Worm (Caenorhabditis elegans) whole organism, L3 larva: ENCODE results near the gene R08D7.4.

Experiments used
- ama-1 ChIP-seq: fragments of 150-350 bp; optimal IDR thresholded peaks from 2 replicates; lab custom pipeline; 2018
- elt-2 ChIP-seq: sonication (generic microtip); optimal IDR thresholded peaks from 2 replicates; lab custom pipeline; 2016; ENCODE audit warnings: missing genetic modification reagents, mild to moderate bottlenecking, missing genetic modification characterization, missing compliant biosample characterization
- lsy-12 ChIP-seq: sonication (generic microtip); optimal IDR thresholded peaks from 2 replicates; lab custom pipeline; 2016; ENCODE audit warnings: mild to moderate bottlenecking, missing genetic modification characterization, missing compliant biosample characterization
- nhr-11 ChIP-seq: fragments of 150-350 bp; optimal IDR thresholded peaks from 2 replicates; lab custom pipeline; 2014; ENCODE audit warnings: missing biosample characterization, missing genetic modification characterization
- nhr-25 ChIP-seq: sonication (generic microtip); optimal IDR thresholded peaks from 2 replicates; lab custom pipeline; 2017; ENCODE audit warnings: missing biosample characterization, missing genetic modification characterization
- nhr-28 ChIP-seq: fragments of 150-350 bp; optimal IDR thresholded peaks from 2 replicates; lab custom pipeline; 2014; ENCODE audit warnings: missing biosample characterization, missing genetic modification characterization
- ztf-4 ChIP-seq: fragments of 150-350 bp; optimal IDR thresholded peaks from 2 replicates; lab custom pipeline; 2014; ENCODE audit warnings: missing biosample characterization, missing genetic modification characterization

ce11 chrIII:8999508-8999907 lies 27.8 kb downstream of the R08D7.4 start, which contains the start of gene F59B2.3:
- TF ChIP-seq lsy-12 (tag; lab: Kevin White, UChicago) (no peak), ama-1 (lab: Kevin White, UChicago) (no peak), nhr-11 (tag; lab: Kevin White, UChicago) (no peak), nhr-28 (tag; lab: Kevin White, UChicago) (no peak), elt-2 (tag; lab: Kevin White, UChicago) (peak; percentile 5), nhr-25 (tag; lab: Kevin White, UChicago) (no peak), ztf-4 (tag; lab: Kevin White, UChicago) (no peak)
